Fruit fly (Drosophila melanogaster): ENCODE data around the gene CG34299.

The CG34299 gene

DNA sequence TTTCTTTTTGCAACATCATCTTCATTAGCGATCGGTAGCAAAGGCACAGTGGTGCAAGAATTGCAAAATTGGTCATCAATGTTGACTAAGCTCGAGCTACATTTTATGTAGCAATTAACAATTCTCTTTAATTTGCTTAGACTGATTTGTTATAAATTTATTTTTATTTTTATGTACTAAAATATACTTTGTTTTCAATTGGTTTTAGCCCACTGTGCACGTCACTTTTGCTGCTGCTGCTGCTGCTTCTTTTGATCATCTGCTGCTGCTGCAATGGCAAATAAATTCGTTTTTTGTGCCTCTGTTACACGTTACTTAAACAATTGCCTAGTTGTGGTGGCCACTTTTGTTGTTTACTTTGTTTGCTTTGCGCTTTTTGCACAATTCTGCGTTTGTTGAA, 46.7 kb downstream of the CG34299 start (continued):
- TF ChIP-seq CG10959 (GFP tag; IDR thresholded peaks at IDR 0.05) = peak; percentile 78
- TF ChIP-seq Mad (GFP tag; optimal IDR thresholded peaks at IDR 0.05) = peak; percentile 63
- TF ChIP-seq usp (GFP tag; optimal IDR thresholded peaks at IDR 0.05) = no peak
- TF ChIP-seq tup (GFP tag; optimal IDR thresholded peaks at IDR 0.05) = no peak
- no peak for TF ChIP-seq hkb (optimal IDR thresholded peaks at IDR 0.05)
- TF ChIP-seq hkb (GFP tag; IDR thresholded peaks at IDR 0.05) = peak; percentile 93
- TF ChIP-seq Lhr (GFP tag; optimal IDR thresholded peaks at IDR 0.05) = peak; percentile 22
- no peak; the same call in 1 of the 2 replicates for TF ChIP-seq ham (GFP tag; IDR thresholded peaks at IDR 0.05)
- TF ChIP-seq phol (tag; optimal IDR thresholded peaks at IDR 0.05) = peak; percentile 84
- peak; percentile 58 for TF ChIP-seq CG1603 (tag; optimal IDR thresholded peaks at IDR 0.05)
- peak; percentile 50 for TF ChIP-seq Camta (GFP tag; optimal IDR thresholded peaks at IDR 0.05)
- peak; percentile 93 for TF ChIP-seq Xrp1 (GFP tag; IDR thresholded peaks at IDR 0.05)
- peak in 1 of 2 experiments; percentile 22 for TF ChIP-seq Hr78 (GFP tag; optimal IDR thresholded peaks at IDR 0.05)
- no peak for TF ChIP-seq CG1832 (GFP tag; optimal IDR thresholded peaks at IDR 0.05)
- TF ChIP-seq CG4854 (GFP tag; optimal IDR thresholded peaks at IDR 0.05) = peak; percentile 22
- TF ChIP-seq Gsc (GFP tag; IDR thresholded peaks at IDR 0.05) = 0 out of 2 replicates have a peak, but pooled peaks have one; percentile 55
- peak; percentile 85 for TF ChIP-seq CG32767 (GFP tag; IDR thresholded peaks at IDR 0.05)
- TF ChIP-seq CG13287 (GFP tag; IDR thresholded peaks at IDR 0.05; ENCODE audit: partially characterized antibody) = no peak
- TF ChIP-seq chinmo (GFP tag; IDR thresholded peaks at IDR 0.05; ENCODE audit: partially characterized antibody) = no peak
- TF ChIP-seq ssp (GFP tag; IDR thresholded peaks at IDR 0.05) = peak; percentile 60
- peak; percentile 33 for TF ChIP-seq Atf3 (GFP tag; optimal IDR thresholded peaks at IDR 0.05)
- TF ChIP-seq bbx (GFP tag; IDR thresholded peaks at IDR 0.05; ENCODE audit: partially characterized antibody) = no peak
- TF ChIP-seq CG4404 (GFP tag; IDR thresholded peaks at IDR 0.05) = peak; percentile 79
- no peak for TF ChIP-seq pan (optimal IDR thresholded peaks at IDR 0.05)
- TF ChIP-seq pan (GFP tag; optimal IDR thresholded peaks at IDR 0.05 in 1 of 2, IDR thresholded peaks at IDR 0.05 in 1 of 2) = peak in 1 of 2 experiments; percentile 91
- peak; percentile 93 for TF ChIP-seq ci (GFP tag; IDR thresholded peaks at IDR 0.05)
- peak; percentile 79; the same call in 2 of the 3 replicates for TF ChIP-seq CG11456 (GFP tag; IDR thresholded peaks at IDR 0.05)
- TF ChIP-seq CG13624 (GFP tag; optimal IDR thresholded peaks at IDR 0.05) = no peak
- TF ChIP-seq pfk (GFP tag; optimal IDR thresholded peaks at IDR 0.05) = no peak
- peak; percentile 87 for TF ChIP-seq seq (GFP tag; IDR thresholded peaks at IDR 0.05)
- peak; percentile 72; the same call in 1 of the 3 replicates for TF ChIP-seq CG2199 (GFP tag; IDR thresholded peaks at IDR 0.05)
- no peak for TF ChIP-seq ato (GFP tag; IDR thresholded peaks at IDR 0.05; ENCODE audit: partially characterized antibody)
- no peak for TF ChIP-seq sna (GFP tag; IDR thresholded peaks at IDR 0.05; ENCODE audit: partially characterized antibody)
- TF ChIP-seq CG11696 (GFP tag; IDR thresholded peaks at IDR 0.05) = peak; percentile 70
- no peak for TF ChIP-seq pzg (GFP tag; optimal IDR thresholded peaks at IDR 0.05)
- peak; percentile 56; the same call in 1 of the 2 replicates for TF ChIP-seq CG17612 (GFP tag; IDR thresholded peaks at IDR 0.05)
- peak; percentile 49 for TF ChIP-seq cwo (GFP tag; optimal IDR thresholded peaks at IDR 0.05)
- peak; percentile 16 for TF ChIP-seq schlank (tag; optimal IDR thresholded peaks at IDR 0.05)
- peak; percentile 73 for TF ChIP-seq ap (GFP tag; IDR thresholded peaks at IDR 0.05)
- peak; percentile 63 for TF ChIP-seq CG4424 (GFP tag; optimal IDR thresholded peaks at IDR 0.05)
- TF ChIP-seq salm (tag; optimal IDR thresholded peaks at IDR 0.05) = peak; percentile 67
- peak; percentile 78 for TF ChIP-seq CG2875 (GFP tag; optimal IDR thresholded peaks at IDR 0.05)
- TF ChIP-seq CG6854 (GFP tag; optimal IDR thresholded peaks at IDR 0.05) = peak; percentile 7
- peak; percentile 66 for TF ChIP-seq nmo (GFP tag; optimal IDR thresholded peaks at IDR 0.05)
- TF ChIP-seq gfzf (GFP tag; optimal IDR thresholded peaks at IDR 0.05) = no peak
- peak; percentile 80 for TF ChIP-seq CG10979 (tag; optimal IDR thresholded peaks at IDR 0.05)
- TF ChIP-seq BtbVII (GFP tag; optimal IDR thresholded peaks at IDR 0.05) = peak; percentile 63
- peak; percentile 80 for TF ChIP-seq sob (GFP tag; IDR thresholded peaks at IDR 0.05)
- TF ChIP-seq cato (GFP tag; optimal IDR thresholded peaks at IDR 0.05; ENCODE audit: borderline replicate concordance) = peak; percentile 76
- peak; percentile 22 for TF ChIP-seq CG4617 (GFP tag; optimal IDR thresholded peaks at IDR 0.05; ENCODE audit: borderline replicate concordance)

Measured in whole organism, embryonic.